Worm (Caenorhabditis elegans) whole organism, midembryonic: ENCODE data around the gene irld-50.

Source experiments
- tab-1 ChIP-seq: fragments of 200-800 bp; sonication (Bioruptor generic); IDR thresholded peaks from 2 replicates; pipeline ENCODE4 v1.3.6; 2022; ENCODE audit warnings: missing genetic modification characterization, missing compliant biosample characterization
- ztf-29 ChIP-seq: fragments of 200-800 bp; sonication (Bioruptor generic); IDR thresholded peaks from 2 replicates; pipeline ENCODE4 v1.3.6; 2022; ENCODE audit warnings: missing genetic modification reagents, missing genetic modification characterization, missing compliant biosample characterization

ce11 chrII:2973940-2974402 is 30.1 kb upstream of the irld-50 start:
- TF ChIP-seq ztf-29 (GFP tag; lab: Robert Waterston, UW): no peak
- TF ChIP-seq tab-1 (GFP tag; lab: Robert Waterston, UW): no peak
